Fruit fly (Drosophila melanogaster) whole organism, embryonic: ENCODE measurements around the gene Rip11.

Experiments
- Adf1 ChIP-seq: fragments of 200-800 bp; sonication (Bioruptor generic); IDR thresholded peaks from 2 replicates; pipeline ENCODE4 v1.3.6; 2022; ENCODE audit warnings: missing biosample characterization, missing genetic modification characterization
- Asciz ChIP-seq: fragments of 200-800 bp; sonication (Bioruptor generic); optimal IDR thresholded peaks from 2 replicates; lab custom pipeline; 2017; ENCODE audit warnings: missing biosample characterization, mild to moderate bottlenecking, missing genetic modification characterization, missing genetic modification reagents
- Atf-2 ChIP-seq: fragments of 200-800 bp; sonication (Bioruptor generic); optimal IDR thresholded peaks from 2 replicates; lab custom pipeline; 2016; ENCODE audit warnings: missing biosample characterization, missing genetic modification characterization
- Bgb ChIP-seq: fragments of 200-800 bp; sonication (Bioruptor generic); IDR thresholded peaks from 2 replicates; pipeline ENCODE4 v1.3.6; 2022; ENCODE audit warnings: missing biosample characterization, missing genetic modification characterization; ENCODE audit not compliant: partially characterized antibody
- Blimp-1 ChIP-seq: fragments of 200-800 bp; sonication (Bioruptor generic); optimal IDR thresholded peaks from 3 replicates; lab custom pipeline; 2018; ENCODE audit warnings: missing biosample characterization, missing genetic modification characterization, mild to moderate bottlenecking, moderate library complexity, missing genetic modification reagents
- CG10543 ChIP-seq: fragments of 200-800 bp; sonication (Bioruptor generic); optimal IDR thresholded peaks from 3 replicates; lab custom pipeline; 2017; ENCODE audit warnings: missing biosample characterization, mild to moderate bottlenecking, missing genetic modification characterization, moderate library complexity
- CG12744 ChIP-seq: fragments of 200-800 bp; sonication (Bioruptor generic); optimal IDR thresholded peaks from 2 replicates; lab custom pipeline; 2016; ENCODE audit warnings: missing biosample characterization, missing genetic modification characterization
- CG13123 ChIP-seq: fragments of 200-800 bp; sonication (Bioruptor generic); optimal IDR thresholded peaks from 2 replicates; lab custom pipeline; 2016; ENCODE audit warnings: missing biosample characterization, missing genetic modification characterization
- CG1529 ChIP-seq: fragments of 200-800 bp; sonication (Bioruptor generic); optimal IDR thresholded peaks from 3 replicates; lab custom pipeline; 2018; ENCODE audit warnings: missing biosample characterization, missing genetic modification characterization
- CG15601 ChIP-seq: fragments of 200-800 bp; sonication (Bioruptor generic); optimal IDR thresholded peaks from 3 replicates; lab custom pipeline; 2019; ENCODE audit warnings: missing biosample characterization, mild to moderate bottlenecking, missing genetic modification characterization, moderate library complexity
- CG17328 ChIP-seq: fragments of 200-800 bp; sonication (Bioruptor generic); IDR thresholded peaks from 2 replicates; pipeline ENCODE4 v1.3.6; 2022; ENCODE audit warnings: missing biosample characterization, missing genetic modification characterization
- CG17568 ChIP-seq: fragments of 200-800 bp; sonication (Bioruptor generic); optimal IDR thresholded peaks from 2 replicates; lab custom pipeline; 2018; ENCODE audit warnings: missing biosample characterization, mild to moderate bottlenecking, missing genetic modification characterization, moderate library complexity
- CG2712 ChIP-seq: fragments of 200-800 bp; optimal IDR thresholded peaks from 3 replicates; lab custom pipeline; 2019; ENCODE audit warnings: missing biosample characterization, mild to moderate bottlenecking, missing genetic modification characterization, moderate library complexity
- CG3281 ChIP-seq: fragments of 200-800 bp; sonication (Bioruptor generic); optimal IDR thresholded peaks from 3 replicates; lab custom pipeline; 2017; ENCODE audit warnings: missing biosample characterization, mild to moderate bottlenecking, missing genetic modification characterization
- CG4328 ChIP-seq: fragments of 200-800 bp; sonication (Bioruptor generic); optimal IDR thresholded peaks from 3 replicates; lab custom pipeline; 2017; ENCODE audit warnings: missing biosample characterization, missing genetic modification reagents, missing genetic modification characterization
- CG4707 ChIP-seq: fragments of 200-800 bp; sonication (Bioruptor generic); optimal IDR thresholded peaks from 2 replicates; lab custom pipeline; 2018; ENCODE audit warnings: missing biosample characterization, mild to moderate bottlenecking, missing genetic modification characterization, moderate library complexity
- CG4730 ChIP-seq: fragments of 200-800 bp; sonication (Bioruptor generic); IDR thresholded peaks from 2 replicates; pipeline ENCODE4 v1.3.6; 2022; ENCODE audit warnings: missing biosample characterization, missing genetic modification characterization
- CG5180 ChIP-seq: fragments of 200-800 bp; sonication (Bioruptor generic); optimal IDR thresholded peaks from 3 replicates; lab custom pipeline; 2017; ENCODE audit warnings: missing biosample characterization, missing genetic modification characterization, mild to moderate bottlenecking, moderate library complexity, missing genetic modification reagents
- CG5953 ChIP-seq: fragments of 200-800 bp; sonication (Bioruptor generic); IDR thresholded peaks from 2 replicates; pipeline ENCODE4 v1.3.6; 2022; ENCODE audit warnings: missing biosample characterization, missing genetic modification characterization
- CG8281 ChIP-seq: fragments of 200-800 bp; sonication (Bioruptor generic); optimal IDR thresholded peaks from 2 replicates; lab custom pipeline; 2018; ENCODE audit warnings: missing biosample characterization, mild to moderate bottlenecking, missing genetic modification characterization, moderate library complexity
- CG8478 ChIP-seq: fragments of >200 bp; optimal IDR thresholded peaks from 2 replicates; lab custom pipeline; 2018
- CG9876 ChIP-seq: fragments of 200-800 bp; sonication (Bioruptor generic); optimal IDR thresholded peaks from 2 replicates; lab custom pipeline; 2016; ENCODE audit warnings: missing biosample characterization, missing genetic modification characterization
- Chrac-16 ChIP-seq: fragments of 200-800 bp; sonication (Bioruptor generic); optimal IDR thresholded peaks from 3 replicates; lab custom pipeline; 2016; ENCODE audit warnings: missing biosample characterization, missing genetic modification characterization
- Dfd ChIP-seq, 2 experiments: fragments of >200 bp; optimal IDR thresholded peaks; 2 replicates each; lab custom pipeline; 2017; ENCODE audit warnings: missing biosample characterization in 2 of 2, missing genetic modification characterization in 2 of 2
- Doc3 ChIP-seq: fragments of 200-800 bp; sonication (Bioruptor generic); IDR thresholded peaks from 3 replicates; pipeline ENCODE4 v1.3.6; 2022; ENCODE audit warnings: missing biosample characterization, missing genetic modification characterization; ENCODE audit not compliant: partially characterized antibody
- Dp ChIP-seq: fragments of 200-800 bp; sonication (Bioruptor generic); optimal IDR thresholded peaks from 2 replicates; lab custom pipeline; 2018; ENCODE audit warnings: missing biosample characterization, mild to moderate bottlenecking, missing genetic modification characterization, moderate library complexity
- E2f1 ChIP-seq: fragments of 200-800 bp; sonication (Bioruptor generic); IDR thresholded peaks from 2 replicates; pipeline ENCODE4 v1.3.6; 2022; ENCODE audit warnings: missing biosample characterization, missing genetic modification characterization
- Med ChIP-seq: fragments of 200-800 bp; sonication (Bioruptor generic); peaks from one replicate; lab custom pipeline; 2016; ENCODE audit warnings: missing biosample characterization, missing genetic modification characterization, mild to moderate bottlenecking, inconsistent platforms, moderate library complexity
- Mrtf ChIP-seq: fragments of 200-800 bp; sonication (Bioruptor generic); IDR thresholded peaks from 3 replicates; pipeline ENCODE4 v1.3.6; 2022; ENCODE audit warnings: missing biosample characterization, missing genetic modification characterization
- PHDP ChIP-seq: fragments of 200-800 bp; sonication (Bioruptor generic); optimal IDR thresholded peaks from 3 replicates; lab custom pipeline; 2018; ENCODE audit warnings: missing biosample characterization, mild to moderate bottlenecking, missing genetic modification characterization, moderate library complexity
- Sox100B ChIP-seq: fragments of 200-800 bp; sonication (Bioruptor generic); optimal IDR thresholded peaks from 3 replicates; lab custom pipeline; 2018; ENCODE audit warnings: missing biosample characterization, mild to moderate bottlenecking, missing genetic modification characterization
- ato ChIP-seq: fragments of 200-800 bp; sonication (Bioruptor generic); IDR thresholded peaks from 2 replicates; pipeline ENCODE4 v1.3.6; 2022; ENCODE audit warnings: missing biosample characterization, missing genetic modification characterization; ENCODE audit not compliant: partially characterized antibody
- cad ChIP-seq: fragments of >200 bp; optimal IDR thresholded peaks from 2 replicates; lab custom pipeline; 2017; ENCODE audit warnings: missing biosample characterization, missing genetic modification characterization
- chm ChIP-seq: fragments of 200-800 bp; sonication (Bioruptor generic); IDR thresholded peaks from 2 replicates; pipeline ENCODE4 v1.3.6; 2022; ENCODE audit warnings: missing biosample characterization, missing genetic modification characterization
- danr ChIP-seq: fragments of 200-800 bp; sonication (Bioruptor generic); IDR thresholded peaks from 2 replicates; pipeline ENCODE4 v1.3.6; 2022; ENCODE audit warnings: missing biosample characterization, missing genetic modification characterization
- dati ChIP-seq: fragments of 200-800 bp; sonication (Bioruptor generic); IDR thresholded peaks from 2 replicates; pipeline ENCODE4 v1.3.6; 2022; ENCODE audit warnings: missing biosample characterization, missing genetic modification characterization
- dmrt11E ChIP-seq: fragments of 200-800 bp; sonication (Bioruptor generic); optimal IDR thresholded peaks from 3 replicates; lab custom pipeline; 2018; ENCODE audit warnings: missing biosample characterization, mild to moderate bottlenecking, missing genetic modification characterization, moderate library complexity
- ewg ChIP-seq: fragments of 200-800 bp; sonication (Bioruptor generic); optimal IDR thresholded peaks from 3 replicates; lab custom pipeline; 2017; ENCODE audit warnings: mild to moderate bottlenecking, missing biosample characterization, missing genetic modification reagents, missing genetic modification characterization
- fd3F ChIP-seq: fragments of 200-800 bp; sonication (Bioruptor generic); optimal IDR thresholded peaks from 2 replicates; lab custom pipeline; 2018; ENCODE audit warnings: missing biosample characterization, mild to moderate bottlenecking, missing genetic modification characterization, moderate library complexity
- fu2 ChIP-seq: fragments of 200-800 bp; sonication (Bioruptor generic); optimal IDR thresholded peaks from 2 replicates; lab custom pipeline; 2016; ENCODE audit warnings: missing biosample characterization, missing genetic modification characterization
- hbn ChIP-seq: fragments of 200-800 bp; sonication (Bioruptor generic); IDR thresholded peaks from 2 replicates; pipeline ENCODE4 v1.3.6; 2022; ENCODE audit warnings: missing biosample characterization, missing genetic modification characterization; ENCODE audit not compliant: partially characterized antibody
- hth ChIP-seq: fragments of >200 bp; optimal IDR thresholded peaks from 2 replicates; lab custom pipeline; 2017; ENCODE audit warnings: inconsistent platforms
- lbe ChIP-seq: fragments of 200-800 bp; sonication (Bioruptor generic); optimal IDR thresholded peaks from 2 replicates; lab custom pipeline; 2016; ENCODE audit warnings: missing biosample characterization, mild to moderate bottlenecking, missing genetic modification characterization
- lilli ChIP-seq: fragments of 200-800 bp; sonication (Bioruptor generic); optimal IDR thresholded peaks from 3 replicates; lab custom pipeline; 2016; ENCODE audit warnings: missing biosample characterization, missing genetic modification characterization
- mam ChIP-seq: fragments of 200-800 bp; sonication (Bioruptor generic); optimal IDR thresholded peaks from 3 replicates; lab custom pipeline; 2016; ENCODE audit warnings: missing biosample characterization, missing genetic modification characterization
- peb ChIP-seq: fragments of 200-800 bp; sonication (Bioruptor generic); IDR thresholded peaks from 2 replicates; pipeline ENCODE4 v1.3.6; 2022; ENCODE audit warnings: missing biosample characterization, missing genetic modification characterization
- sens ChIP-seq: fragments of 200-800 bp; sonication (Bioruptor generic); peaks from one replicate; lab custom pipeline; 2016; ENCODE audit warnings: missing biosample characterization, missing genetic modification characterization
- sna ChIP-seq: fragments of 200-800 bp; sonication (Bioruptor generic); IDR thresholded peaks from 2 replicates; pipeline ENCODE4 v1.3.6; 2022; ENCODE audit warnings: missing biosample characterization, missing genetic modification characterization; ENCODE audit not compliant: partially characterized antibody
- tap ChIP-seq: fragments of 200-800 bp; optimal IDR thresholded peaks from 3 replicates; lab custom pipeline; 2019; ENCODE audit warnings: missing biosample characterization, mild to moderate bottlenecking, missing genetic modification characterization, moderate library complexity
- tna ChIP-seq: fragments of 200-800 bp; sonication (Bioruptor generic); IDR thresholded peaks from 2 replicates; pipeline ENCODE4 v1.3.6; 2022; ENCODE audit warnings: missing biosample characterization, missing genetic modification characterization; ENCODE audit not compliant: partially characterized antibody
- trem ChIP-seq: fragments of 200-800 bp; optimal IDR thresholded peaks from 3 replicates; lab custom pipeline; 2019; ENCODE audit warnings: missing biosample characterization, mild to moderate bottlenecking, missing genetic modification characterization, moderate library complexity
- z ChIP-seq: fragments of 200-800 bp; sonication (Bioruptor generic); IDR thresholded peaks from 3 replicates; pipeline ENCODE4 v1.3.6; 2022; ENCODE audit warnings: missing biosample characterization, missing genetic modification characterization

Gene Rip11

dm6 chrX:18692948-18693502 lies 45.6 kb upstream of the Rip11 start, which contains the start of gene Cyp18a1:
Gene Cyp18a1, minus strand, starts transcription at chrX:18693042.
- no peak for TF ChIP-seq dati (GFP tag; lab: Robert Waterston, UW)
- TF ChIP-seq peb (GFP tag; lab: Robert Waterston, UW) = no peak
- no peak for TF ChIP-seq CG4328 (GFP tag; lab: Kevin White, UChicago)
- TF ChIP-seq CG2712 (tag; lab: Kevin White, UChicago) = no peak
- TF ChIP-seq fu2 = no peak
- no peak for TF ChIP-seq CG17328
- no peak for TF ChIP-seq sna
- TF ChIP-seq hbn (GFP tag; lab: Robert Waterston, UW) = no peak
- TF ChIP-seq tna (GFP tag; lab: Robert Waterston, UW) = no peak
- peak; percentile 99 for TF ChIP-seq CG5180 (GFP tag; lab: Kevin White, UChicago)
- no peak for TF ChIP-seq Dp
- no peak for TF ChIP-seq CG9876
- no peak for TF ChIP-seq Atf-2 (GFP tag; lab: Kevin White, UChicago)
- no peak for TF ChIP-seq Mrtf (GFP tag; lab: Robert Waterston, UW)
- peak; percentile 64 for TF ChIP-seq Med (GFP tag; lab: Kevin White, UChicago)
- no peak for TF ChIP-seq CG12744 (GFP tag; lab: Kevin White, UChicago)
- TF ChIP-seq CG4707 (GFP tag; lab: Kevin White, UChicago) = no peak
- no peak for TF ChIP-seq sens
- no peak for TF ChIP-seq tap (tag; lab: Kevin White, UChicago)
- no peak for TF ChIP-seq PHDP
- TF ChIP-seq CG17568 (GFP tag; lab: Kevin White, UChicago) = no peak
- no peak for TF ChIP-seq CG8281 (tag; lab: Kevin White, UChicago)
- TF ChIP-seq CG4730 (GFP tag; lab: Robert Waterston, UW) = no peak
- TF ChIP-seq chm (GFP tag; lab: Robert Waterston, UW) = no peak
- no peak for TF ChIP-seq CG5953 (GFP tag; lab: Robert Waterston, UW)
- TF ChIP-seq ato = no peak
- TF ChIP-seq dmrt11E (tag; lab: Kevin White, UChicago) = no peak
- TF ChIP-seq danr (GFP tag; lab: Robert Waterston, UW) = no peak
- no peak for TF ChIP-seq Sox100B
- peak; percentile 11; the same call in 1 of the 2 replicates for TF ChIP-seq Bgb (GFP tag; lab: Robert Waterston, UW)
- no peak for TF ChIP-seq hth (lab: Kevin White, UChicago)
- no peak for TF ChIP-seq CG15601 (tag; lab: Kevin White, UChicago)
- no peak for TF ChIP-seq Doc3 (GFP tag; lab: Robert Waterston, UW)
- no peak for TF ChIP-seq fd3F (GFP tag; lab: Kevin White, UChicago)
- no peak for TF ChIP-seq CG8478
- no peak for TF ChIP-seq ewg
- TF ChIP-seq lbe (GFP tag; lab: Kevin White, UChicago) = no peak
- peak; percentile 47 for TF ChIP-seq CG10543 (GFP tag; lab: Kevin White, UChicago)
- no peak for TF ChIP-seq CG13123 (GFP tag; lab: Kevin White, UChicago)
- no peak for TF ChIP-seq Chrac-16
- TF ChIP-seq CG3281 = no peak
- TF ChIP-seq cad (GFP tag; lab: Kevin White, UChicago) = no peak
- TF ChIP-seq z (GFP tag; lab: Robert Waterston, UW) = peak; percentile 94
- TF ChIP-seq lilli (GFP tag; lab: Kevin White, UChicago) = no peak
- TF ChIP-seq CG1529 (GFP tag; lab: Kevin White, UChicago) = no peak
- no peak for TF ChIP-seq E2f1 (GFP tag; lab: Robert Waterston, UW)
- no peak for TF ChIP-seq Dfd (GFP tag; optimal IDR thresholded peaks at IDR 0.05; lab: Kevin White, UChicago)
- TF ChIP-seq Adf1 = peak; percentile 82
- TF ChIP-seq Asciz (GFP tag; lab: Kevin White, UChicago) = no peak
- TF ChIP-seq trem (tag; lab: Kevin White, UChicago) = no peak
- TF ChIP-seq Blimp-1 (GFP tag; lab: Kevin White, UChicago) = peak; percentile 36
- no peak for TF ChIP-seq mam (GFP tag; lab: Kevin White, UChicago)
